Worm (Caenorhabditis elegans) whole organism, mixed stage, embryonic: ENCODE measurements around the gene rmif-2.

Experiments
- M03D4.4 ChIP-seq: sonication (generic microtip); optimal IDR thresholded peaks from 2 replicates; lab custom pipeline; 2017; ENCODE audit warnings: mild to moderate bottlenecking, missing genetic modification characterization, missing compliant biosample characterization
- bed-3 ChIP-seq: fragments of 200-800 bp; sonication (Bioruptor generic); optimal IDR thresholded peaks from 3 replicates; lab custom pipeline; 2018; ENCODE audit warnings: mild to moderate bottlenecking, missing genetic modification characterization, moderate library complexity, missing compliant biosample characterization
- ceh-39 ChIP-seq: fragments of 150-350 bp; optimal IDR thresholded peaks from 2 replicates; lab custom pipeline; 2014; ENCODE audit warnings: missing biosample characterization, missing genetic modification characterization
- ceh-43 ChIP-seq: fragments of 200-800 bp; sonication (Bioruptor generic); optimal IDR thresholded peaks from 2 replicates; lab custom pipeline; 2018; ENCODE audit warnings: mild to moderate bottlenecking, missing genetic modification characterization, moderate library complexity, missing compliant biosample characterization
- ceh-83 ChIP-seq: fragments of 200-800 bp; sonication (Bioruptor generic); optimal IDR thresholded peaks from 2 replicates; lab custom pipeline; 2018; ENCODE audit warnings: mild to moderate bottlenecking, missing genetic modification characterization, missing compliant biosample characterization
- ces-1 ChIP-seq: fragments of 150-350 bp; optimal IDR thresholded peaks from 2 replicates; lab custom pipeline; 2014; ENCODE audit warnings: missing biosample characterization, missing genetic modification reagents, missing genetic modification characterization
- cnd-1 ChIP-seq: fragments of 200-800 bp; sonication (Bioruptor generic); optimal IDR thresholded peaks from 2 replicates; lab custom pipeline; 2018; ENCODE audit warnings: mild to moderate bottlenecking, missing genetic modification characterization, missing compliant biosample characterization
- drap-1 ChIP-seq: fragments of 200-800 bp; sonication (Bioruptor generic); optimal IDR thresholded peaks from 3 replicates; lab custom pipeline; 2018; ENCODE audit warnings: mild to moderate bottlenecking, missing genetic modification characterization, missing compliant biosample characterization
- elt-1 ChIP-seq: sonication (generic microtip); optimal IDR thresholded peaks from 2 replicates; lab custom pipeline; 2017; ENCODE audit warnings: missing genetic modification characterization, mild to moderate bottlenecking, missing compliant biosample characterization, antibody characterized with exemption, moderate library complexity, borderline replicate concordance; ENCODE audit not compliant: insufficient read depth
- flh-1 ChIP-seq: fragments of 200-800 bp; sonication (Bioruptor generic); optimal IDR thresholded peaks from 2 replicates; lab custom pipeline; 2018; ENCODE audit warnings: mild to moderate bottlenecking, missing genetic modification characterization, moderate library complexity, missing compliant biosample characterization
- hlh-1 ChIP-seq: fragments of 150-350 bp; optimal IDR thresholded peaks from 2 replicates; lab custom pipeline; 2014; ENCODE audit warnings: missing biosample characterization, missing genetic modification reagents, missing genetic modification characterization
- lin-13 ChIP-seq: fragments of 150-350 bp; optimal IDR thresholded peaks from 2 replicates; lab custom pipeline; 2014; ENCODE audit warnings: missing biosample characterization, missing genetic modification characterization
- lin-32 ChIP-seq: fragments of 200-800 bp; sonication (Bioruptor generic); optimal IDR thresholded peaks from 2 replicates; lab custom pipeline; 2018; ENCODE audit warnings: mild to moderate bottlenecking, missing genetic modification characterization, missing compliant biosample characterization
- lsy-2 ChIP-seq: fragments of 150-350 bp; optimal IDR thresholded peaks from 2 replicates; lab custom pipeline; 2014; ENCODE audit warnings: missing biosample characterization, missing genetic modification characterization
- mab-5 ChIP-seq: fragments of 150-350 bp; optimal IDR thresholded peaks from 2 replicates; lab custom pipeline; 2014; ENCODE audit warnings: missing biosample characterization, missing genetic modification characterization
- mls-2 ChIP-seq: sonication (generic microtip); optimal IDR thresholded peaks from 2 replicates; lab custom pipeline; 2016; ENCODE audit warnings: mild to moderate bottlenecking, missing genetic modification characterization, moderate library complexity, missing compliant biosample characterization
- nhr-12 ChIP-seq: fragments of 150-350 bp; optimal IDR thresholded peaks from 2 replicates; lab custom pipeline; 2014; ENCODE audit warnings: missing biosample characterization, missing genetic modification characterization
- nhr-2 ChIP-seq: fragments of 150-350 bp; optimal IDR thresholded peaks from 2 replicates; lab custom pipeline; 2014; ENCODE audit warnings: missing biosample characterization, missing genetic modification characterization
- nhr-237 ChIP-seq: fragments of 150-350 bp; optimal IDR thresholded peaks from 2 replicates; lab custom pipeline; 2014; ENCODE audit warnings: missing biosample characterization, missing genetic modification characterization
- nhr-28 ChIP-seq: fragments of 150-350 bp; optimal IDR thresholded peaks from 2 replicates; lab custom pipeline; 2014; ENCODE audit warnings: missing biosample characterization, missing genetic modification characterization
- nhr-76 ChIP-seq: sonication (generic microtip); optimal IDR thresholded peaks from 2 replicates; lab custom pipeline; 2017; ENCODE audit warnings: missing biosample characterization, missing genetic modification characterization
- pha-4 ChIP-seq: fragments of 150-350 bp; optimal IDR thresholded peaks from 2 replicates; lab custom pipeline; 2018; ENCODE audit warnings: missing biosample characterization, missing genetic modification reagents, missing genetic modification characterization
- sem-2 ChIP-seq: fragments of 200-800 bp; sonication (Bioruptor generic); optimal IDR thresholded peaks from 2 replicates; lab custom pipeline; 2018; ENCODE audit warnings: mild to moderate bottlenecking, missing genetic modification characterization, missing compliant biosample characterization
- snpc-4 ChIP-seq: fragments of 150-350 bp; optimal IDR thresholded peaks from 2 replicates; lab custom pipeline; 2014; ENCODE audit warnings: missing biosample characterization, missing genetic modification characterization
- sptf-1 ChIP-seq: sonication (generic microtip); optimal IDR thresholded peaks from 2 replicates; lab custom pipeline; 2017; ENCODE audit warnings: mild to moderate bottlenecking, missing genetic modification characterization, moderate library complexity, missing compliant biosample characterization
- unc-120 ChIP-seq: sonication (generic microtip); optimal IDR thresholded peaks from 2 replicates; lab custom pipeline; 2017; ENCODE audit warnings: missing genetic modification characterization, missing compliant biosample characterization; ENCODE audit not compliant: poor library complexity, severe bottlenecking
- unc-39 ChIP-seq: fragments of 150-350 bp; optimal IDR thresholded peaks from 2 replicates; lab custom pipeline; 2014; ENCODE audit warnings: missing biosample characterization, missing genetic modification characterization
- unc-62 ChIP-seq: fragments of 150-350 bp; optimal IDR thresholded peaks from 2 replicates; lab custom pipeline; 2014; ENCODE audit warnings: missing biosample characterization, missing genetic modification reagents, missing genetic modification characterization
- zip-8 ChIP-seq: fragments of 150-350 bp; optimal IDR thresholded peaks from 2 replicates; lab custom pipeline; 2014; ENCODE audit warnings: missing biosample characterization, missing genetic modification characterization

Gene rmif-2

DNA sequence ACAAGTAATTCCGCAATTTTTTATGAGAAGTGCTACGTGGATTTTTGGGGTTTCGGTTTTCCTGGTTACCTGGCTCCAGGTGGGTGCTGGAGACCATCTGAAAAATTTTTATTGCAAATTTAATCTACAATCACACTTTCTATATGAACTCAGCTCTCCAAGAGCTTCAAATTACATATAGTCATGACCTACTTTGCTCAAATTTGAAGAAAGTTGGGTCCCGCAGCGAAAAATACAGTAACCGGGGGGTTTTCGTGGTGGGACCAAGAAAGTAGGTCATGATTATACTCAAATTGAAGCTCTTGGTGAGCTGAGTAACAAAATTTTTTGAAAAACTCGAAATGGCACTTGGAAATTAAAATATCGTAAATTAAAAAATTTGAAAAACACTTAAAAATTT, 22.0 kb upstream of the rmif-2 start, which contains the start of gene ets-8:
Gene ets-8, minus strand, starts transcription at position 101 of the 400 bp plus-strand sequence.
- no peak for TF ChIP-seq nhr-12 (tag; lab: Kevin White, UChicago)
- TF ChIP-seq sem-2 (GFP tag; lab: Kevin White, UChicago): no peak
- no peak for TF ChIP-seq pha-4
- no peak for TF ChIP-seq unc-120 (tag; lab: Kevin White, UChicago)
- TF ChIP-seq unc-39 (tag; lab: Kevin White, UChicago): no peak
- no peak for TF ChIP-seq snpc-4 (tag; lab: Kevin White, UChicago)
- no peak for TF ChIP-seq elt-1 (tag; lab: Kevin White, UChicago)
- TF ChIP-seq lin-13 (tag; lab: Kevin White, UChicago): no peak
- no peak for TF ChIP-seq lsy-2 (tag; lab: Kevin White, UChicago)
- TF ChIP-seq bed-3: no peak
- no peak for TF ChIP-seq nhr-76
- TF ChIP-seq cnd-1 (tag; lab: Kevin White, UChicago): no peak
- no peak for TF ChIP-seq drap-1
- TF ChIP-seq ceh-83 (GFP tag; lab: Kevin White, UChicago): no peak

- TF ChIP-seq nhr-28 (no peak), ces-1 (no peak)
- TF ChIP-seq, all 35 proteins: peak for 0
Observed at ce11 chrIV:1163126-1163525, 19.3 kb upstream of the rmif-2 start, which contains the start of gene C50A2.7. TSS of gene C50A2.7 (plus strand) at chrIV:1163426.

DNA sequence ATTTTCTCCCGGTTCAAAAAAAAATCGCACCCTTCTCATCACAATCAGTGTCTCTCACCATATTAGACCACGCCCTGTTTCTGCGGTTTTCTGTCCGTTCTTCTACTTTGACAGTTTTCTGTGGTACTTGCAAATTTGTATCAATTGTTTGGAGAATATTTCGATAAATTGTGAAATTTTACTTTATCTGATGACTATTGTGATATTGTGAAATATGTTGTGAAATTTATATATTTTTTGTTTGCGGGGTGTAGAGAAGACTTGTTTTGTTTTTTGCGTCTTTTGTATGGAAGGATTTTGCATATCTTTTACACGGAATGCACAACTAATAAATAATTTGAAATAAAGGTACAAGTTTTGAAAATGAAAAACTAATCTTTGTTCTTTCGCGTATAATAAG, 15.0 kb upstream of the rmif-2 start:
- no peak for TF ChIP-seq mls-2
- TF ChIP-seq unc-120 (tag; lab: Kevin White, UChicago): no peak
- no peak for TF ChIP-seq ceh-43 (GFP tag; lab: Kevin White, UChicago)
- no peak for TF ChIP-seq sem-2 (GFP tag; lab: Kevin White, UChicago)

DNA sequence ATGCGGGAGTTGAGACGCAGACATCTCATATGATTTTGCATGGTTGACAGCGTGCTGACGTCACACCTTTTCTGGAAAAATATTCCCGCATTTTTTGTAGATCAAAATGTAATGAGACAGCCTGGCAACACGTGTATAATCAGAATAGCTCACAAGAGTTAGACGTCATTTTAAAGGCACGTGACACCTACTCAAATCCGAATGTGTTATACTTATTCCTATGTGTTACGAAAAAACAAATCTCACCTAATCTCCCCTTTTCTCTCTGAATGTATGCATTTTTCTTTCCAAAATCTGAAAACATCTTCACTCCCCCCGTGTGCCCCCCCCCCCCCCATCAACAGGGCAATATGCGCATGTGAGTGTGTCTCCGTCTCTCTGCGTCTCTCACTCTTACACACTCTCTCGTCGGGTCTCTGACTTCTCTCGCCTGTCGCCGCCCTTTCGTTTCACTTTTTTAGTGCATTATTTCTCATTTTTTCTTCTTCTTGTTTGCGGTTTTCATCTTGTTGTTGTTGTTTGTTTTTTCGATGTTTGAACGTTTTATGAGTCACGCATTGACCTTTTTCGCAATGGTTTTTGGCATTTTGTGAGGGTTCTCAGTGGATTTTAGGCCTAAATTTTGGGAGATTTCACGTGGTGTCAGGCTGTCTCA, 14.0 kb upstream of the rmif-2 start:
- TF ChIP-seq sptf-1 (peak; percentile 43), lin-13 (tag; lab: Kevin White, UChicago) (no peak), ces-1 (peak; percentile 44), unc-62 (GFP tag; lab: Kevin White, UChicago) (peak; percentile 3), snpc-4 (tag; lab: Kevin White, UChicago) (no peak), M03D4.4 (tag; lab: Kevin White, UChicago) (peak; percentile 31)

DNA sequence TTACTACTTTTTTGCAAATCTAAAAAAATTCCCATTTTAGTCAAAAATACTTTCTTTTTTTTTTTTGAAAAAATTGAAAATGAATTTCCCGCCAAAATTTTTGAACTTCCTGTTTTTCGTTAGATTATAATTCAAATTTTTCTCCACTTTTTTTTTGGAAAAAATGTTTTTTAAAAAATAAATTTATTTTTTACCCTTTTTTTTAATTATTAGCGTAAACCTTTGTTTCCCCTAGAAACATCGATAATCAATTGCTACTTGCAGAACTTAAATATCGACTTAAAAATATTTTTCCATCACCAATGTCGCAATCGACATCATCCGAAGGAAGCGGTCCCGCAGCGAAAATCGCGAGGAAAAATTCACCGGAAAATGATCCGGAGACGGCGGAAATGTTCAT, 12.0 kb upstream of the rmif-2 start, which contains the start of gene cec-2:
Gene cec-2, plus strand, starts transcription at position 301 of the 400 bp plus-strand sequence.
- TF ChIP-seq lin-32 (GFP tag; lab: Kevin White, UChicago): no peak
- TF ChIP-seq hlh-1 (tag; lab: Kevin White, UChicago): no peak
- TF ChIP-seq nhr-237 (tag; lab: Kevin White, UChicago): no peak
- no peak for TF ChIP-seq nhr-2 (tag; lab: Kevin White, UChicago)
- TF ChIP-seq zip-8: no peak
- no peak for TF ChIP-seq lin-13 (tag; lab: Kevin White, UChicago)
- TF ChIP-seq bed-3: no peak
- TF ChIP-seq ceh-39: no peak
- no peak for TF ChIP-seq M03D4.4 (tag; lab: Kevin White, UChicago)
- no peak for TF ChIP-seq mab-5
- no peak for TF ChIP-seq nhr-12 (tag; lab: Kevin White, UChicago)
- TF ChIP-seq flh-1: no peak
- no peak for TF ChIP-seq unc-39 (tag; lab: Kevin White, UChicago)
- TF ChIP-seq, all 35 proteins: peak for 0

DNA sequence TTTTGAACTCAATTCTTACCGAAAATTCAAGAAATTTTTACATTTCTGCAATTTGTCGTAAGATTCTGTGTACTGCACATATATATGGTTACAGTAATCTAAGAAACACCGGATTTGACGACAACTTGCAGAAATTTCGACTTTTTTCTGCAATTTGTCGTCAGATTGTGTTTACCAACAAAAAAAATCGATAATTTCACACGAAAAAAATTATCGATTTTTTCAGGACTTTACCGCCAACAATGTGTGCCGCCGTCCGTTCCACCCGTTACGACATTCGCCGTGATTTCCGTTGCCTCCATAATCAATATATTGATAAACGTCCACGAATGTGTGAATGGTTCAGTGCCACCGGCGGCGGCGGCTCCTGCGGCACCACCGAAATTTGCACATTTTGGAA, 8.0 kb upstream of the rmif-2 start:
- TF ChIP-seq nhr-12 (tag; lab: Kevin White, UChicago): no peak
- no peak for TF ChIP-seq lin-13 (tag; lab: Kevin White, UChicago)
